Worm (Caenorhabditis elegans): ENCODE measurements around the gene plc-4.
A peak's percentile ranks its signal among the peaks of the same experiment; 100 is the strongest.

The plc-4 gene

ce11 chrIV:7508850-7509249 lies 3.6 kb downstream of the plc-4 start (continued):
- TF ChIP-seq attf-6 (GFP tag; IDR thresholded peaks at IDR 0.05) (no peak), nfyb-1 (GFP tag; IDR thresholded peaks at IDR 0.05) (no peak)

ce11 chrIV:7507841-7508509 lies 4.5 kb downstream of the plc-4 start, which contains the start of the genes vdac-1 and R05G6.5:
Gene vdac-1 (minus strand): TSS chrIV:7507891.
Gene R05G6.5 (plus strand): TSS chrIV:7508367.
- TF ChIP-seq somi-1 (GFP tag; optimal IDR thresholded peaks at IDR 0.05) (peak; percentile 65), ekl-4 (GFP tag; IDR thresholded peaks at IDR 0.05) (peak; percentile 87), mcd-1 (GFP tag; IDR thresholded peaks at IDR 0.05) (peak; percentile 75), F23B12.7 (tag; optimal IDR thresholded peaks at IDR 0.05; ENCODE audit: insufficient read depth) (peak; percentile 25), attf-3 (GFP tag; conservative IDR thresholded peaks at IDR 0.05) (peak; percentile 67), lin-35 (GFP tag; optimal IDR thresholded peaks at IDR 0.05) (peak in 1 of 3 experiments; percentile 73), repo-1 (tag; optimal IDR thresholded peaks at IDR 0.05) (peak; percentile 45), dpl-1 (GFP tag; optimal IDR thresholded peaks at IDR 0.05) (peak; percentile 16), cebp-2 (GFP tag; IDR thresholded peaks at IDR 0.05) (no peak), dox-1 (GFP tag; IDR thresholded peaks at IDR 0.05) (peak; percentile 73), die-1 (tag; optimal IDR thresholded peaks at IDR 0.05) (peak; percentile 16), nhr-80 (tag; optimal IDR thresholded peaks at IDR 0.05) (peak; percentile 97), rcor-1 (GFP tag; IDR thresholded peaks at IDR 0.05) (peak; percentile 39; the same call in 1 of the 2 replicates), let-607 (tag; optimal IDR thresholded peaks at IDR 0.05) (peak; percentile 75 to 78), K11D2.4 (GFP tag; IDR thresholded peaks at IDR 0.05) (peak; percentile 54; the same call in 1 of the 2 replicates), lin-40 (tag; optimal IDR thresholded peaks at IDR 0.05) (peak; percentile 68), B0336.3 (GFP tag; IDR thresholded peaks at IDR 0.05) (peak; percentile 75), madf-3 (GFP tag; IDR thresholded peaks at IDR 0.05) (peak; percentile 97), K12H6.12 (tag; optimal IDR thresholded peaks at IDR 0.05) (peak; percentile 51), bed-2 (GFP tag; IDR thresholded peaks at IDR 0.05) (no peak), chd-7 (tag; optimal IDR thresholded peaks at IDR 0.05) (peak; percentile 42), ets-4 (GFP tag; optimal IDR thresholded peaks at IDR 0.05) (peak; percentile 48), let-526 (GFP tag; IDR thresholded peaks at IDR 0.05) (no peak), T07F8.4 (tag; optimal IDR thresholded peaks at IDR 0.05) (no peak), F52B5.7 (tag; optimal IDR thresholded peaks at IDR 0.05) (peak; percentile 35), ceh-100 (GFP tag; IDR thresholded peaks at IDR 0.05) (0 out of 2 replicates have a peak, but pooled peaks have one; percentile 40), hmg-1.2 (GFP tag; IDR thresholded peaks at IDR 0.05) (peak; percentile 92), atf-7 (tag; optimal IDR thresholded peaks at IDR 0.05) (peak; percentile 44), ztf-26 (tag; optimal IDR thresholded peaks at IDR 0.05) (peak; percentile 21), D2030.7 (GFP tag; IDR thresholded peaks at IDR 0.05) (no peak), lin-54 (GFP tag; optimal IDR thresholded peaks at IDR 0.05) (peak; percentile 81), ztf-18 (tag; optimal IDR thresholded peaks at IDR 0.05) (peak; percentile 42), hsf-1 (GFP tag; IDR thresholded peaks at IDR 0.05) (0 out of 2 replicates have a peak, but pooled peaks have one; percentile 54), ceh-27 (GFP tag; optimal IDR thresholded peaks at IDR 0.05) (peak; percentile 79), cebp-1 (GFP tag; IDR thresholded peaks at IDR 0.05) (no peak), cebp-1 (tag; optimal IDR thresholded peaks at IDR 0.05) (peak; percentile 73), madf-10 (tag; optimal IDR thresholded peaks at IDR 0.05) (peak; percentile 45), pbrm-1 (GFP tag; IDR thresholded peaks at IDR 0.05) (0 out of 2 replicates have a peak, but pooled peaks have one; percentile 55), snpc-1.3 (tag; optimal IDR thresholded peaks at IDR 0.05; ENCODE audit: insufficient read depth) (no peak), Y53G8AR.9 (GFP tag; conservative IDR thresholded peaks at IDR 0.05) (peak; percentile 86), snpc-4 (GFP tag; optimal IDR thresholded peaks at IDR 0.05) (peak; percentile 22), snpc-4 (tag; optimal IDR thresholded peaks at IDR 0.05) (peak; percentile 17 to 58 (median 24)), B0019.2 (GFP tag; conservative IDR thresholded peaks at IDR 0.05) (no peak), nfyb-1 (GFP tag; IDR thresholded peaks at IDR 0.05) (peak; percentile 44; the same call in 1 of the 2 replicates)

All from whole organism, young adult.